Fruit fly (Drosophila melanogaster): ENCODE data around the gene CG31391.

dm6 chr3R:10678935-10679565 is 25.8 kb downstream of the CG31391 start:
- TF ChIP-seq toe (GFP tag; optimal IDR thresholded peaks at IDR 0.05) (peak; percentile 48), CG7101 (tag; optimal IDR thresholded peaks at IDR 0.05) (peak; percentile 77), ovo (GFP tag; optimal IDR thresholded peaks at IDR 0.05) (no peak), CG33017 (tag; optimal IDR thresholded peaks at IDR 0.05) (peak; percentile 73), Hr96 (GFP tag; optimal IDR thresholded peaks at IDR 0.05) (peak; percentile 17), cic (GFP tag; optimal IDR thresholded peaks at IDR 0.05) (peak; percentile 78), CG7045 (GFP tag; optimal IDR thresholded peaks at IDR 0.05) (peak; percentile 58), pad (GFP tag; optimal IDR thresholded peaks at IDR 0.05) (no peak), bab1 (GFP tag; optimal IDR thresholded peaks at IDR 0.05) (peak; percentile 20), CG1620 (GFP tag; optimal IDR thresholded peaks at IDR 0.05) (peak; percentile 46)
